Worm (Caenorhabditis elegans): ENCODE measurements around the gene Y67D8B.5.

- TF ChIP-seq aly-1 (tag; optimal IDR thresholded peaks at IDR 0.05) (no peak), pes-1 (GFP tag; IDR thresholded peaks at IDR 0.05) (peak; percentile 78), ama-1 (optimal IDR thresholded peaks at IDR 0.05) (peak; percentile 99), sea-1 (GFP tag; conservative IDR thresholded peaks at IDR 0.05) (peak; percentile 79), flt-1 (GFP tag; IDR thresholded peaks at IDR 0.05) (peak; percentile 56; the same call in 1 of the 2 replicates), hmbx-1 (tag; optimal IDR thresholded peaks at IDR 0.05) (peak; percentile 18), ceh-36 (tag; optimal IDR thresholded peaks at IDR 0.05) (peak; percentile 27), ets-7 (tag; optimal IDR thresholded peaks at IDR 0.05) (peak; percentile 47), tra-4 (tag; optimal IDR thresholded peaks at IDR 0.05) (peak; percentile 6)
Measured at ce11 chrIV:3232694-3233372, 30.7 kb downstream of the Y67D8B.5 start.

Measured in whole organism, early embryonic.